Worm (Caenorhabditis elegans): ENCODE data around the gene clp-1.

DNA sequence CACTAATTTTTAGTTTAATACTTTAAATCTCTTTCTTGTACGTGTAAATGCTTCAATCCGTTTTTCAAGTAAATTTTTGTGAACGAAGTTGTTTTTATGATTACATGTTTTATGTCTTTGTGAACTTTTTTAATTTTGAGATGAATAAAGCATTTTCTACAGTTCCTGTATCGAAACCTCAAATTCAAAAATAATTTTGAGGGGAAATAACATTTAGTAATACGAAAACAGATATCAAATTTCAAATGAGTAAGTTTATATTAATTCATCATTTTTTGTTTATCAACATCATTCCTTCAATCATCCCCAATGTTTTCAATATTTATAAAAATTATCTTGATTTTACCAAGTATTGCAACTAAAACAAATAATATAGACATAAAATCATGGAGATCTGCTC is 42.2 kb upstream of the clp-1 start, which contains the start of gene C29E4.10:
- TF ChIP-seq gmeb-1 (tag; optimal IDR thresholded peaks at IDR 0.05) (no peak), ama-1 (optimal IDR thresholded peaks at IDR 0.05) (no peak), fos-1 (tag; optimal IDR thresholded peaks at IDR 0.05) (no peak), nhr-25 (tag; optimal IDR thresholded peaks at IDR 0.05) (no peak), ceh-82 (tag; optimal IDR thresholded peaks at IDR 0.05) (no peak), nhr-11 (tag; optimal IDR thresholded peaks at IDR 0.05) (no peak), unc-39 (tag; optimal IDR thresholded peaks at IDR 0.05) (no peak), dmd-4 (tag; optimal IDR thresholded peaks at IDR 0.05) (no peak), lsy-2 (tag; optimal IDR thresholded peaks at IDR 0.05) (no peak), nhr-237 (tag; optimal IDR thresholded peaks at IDR 0.05) (no peak), nhr-12 (tag; optimal IDR thresholded peaks at IDR 0.05) (no peak), nhr-10 (tag; optimal IDR thresholded peaks at IDR 0.05) (no peak)
